Worm (Caenorhabditis elegans): ENCODE data around the gene E01B7.2.
"Not testable (repeated sequence)": the region's sequence is repeated elsewhere in the genome, so short reads cannot be mapped to it uniquely, and the experiment has no call there.

ce11 chrV:17894485-17894884, 27.1 kb upstream of the E01B7.2 start, which contains the start of gene C06H5.12:
- TF ChIP-seq blmp-1, egl-27, nhr-237 (tag; optimal IDR thresholded peaks at IDR 0.05): not testable (repeated sequence)
